Worm (Caenorhabditis elegans) whole organism, L1 larva: ENCODE data around the gene popl-1.

ENCODE experiments used
- C16A3.4 ChIP-seq: fragments of 150-350 bp; optimal IDR thresholded peaks from 2 replicates; lab custom pipeline; 2014; ENCODE audit warnings: missing biosample characterization, missing genetic modification characterization
- F16B12.6 ChIP-seq: fragments of 150-350 bp; optimal IDR thresholded peaks from 2 replicates; lab custom pipeline; 2014; ENCODE audit warnings: missing biosample characterization, missing genetic modification characterization
- alr-1 ChIP-seq: fragments of 200-800 bp; sonication (Bioruptor generic); optimal IDR thresholded peaks from 2 replicates; lab custom pipeline; 2018; ENCODE audit warnings: borderline replicate concordance, mild to moderate bottlenecking, missing genetic modification characterization, missing compliant biosample characterization
- blmp-1 ChIP-seq: fragments of 150-350 bp; optimal IDR thresholded peaks from 2 replicates; lab custom pipeline; 2014; ENCODE audit warnings: missing biosample characterization, missing genetic modification characterization
- ceh-88 ChIP-seq: fragments of 200-800 bp; sonication (Bioruptor generic); IDR thresholded peaks from 2 replicates; pipeline ENCODE4 v1.3.6; 2022; ENCODE audit warnings: missing genetic modification characterization, missing compliant biosample characterization
- dpl-1 ChIP-seq, 3 experiments: fragments of 150-350 bp in 2 of 3; sonication (generic microtip) in 1 of 3; optimal IDR thresholded peaks; 2 replicates each; lab custom pipeline; 2014 to 2017; ENCODE audit warnings: missing biosample characterization in 3 of 3, missing genetic modification characterization in 3 of 3, missing genetic modification reagents in 3 of 3
- efl-1 ChIP-seq, 4 experiments: fragments of 150-350 bp; optimal IDR thresholded peaks in 3 of 4; peaks in 1 of 4; 1 replicate in 1 of 4; 2 replicates in 3 of 4; lab custom pipeline; 2014; ENCODE audit warnings: missing biosample characterization in 2 of 4, missing genetic modification characterization in 2 of 4, missing genetic modification reagents in 2 of 4
- egl-13 ChIP-seq: sonication (generic microtip); optimal IDR thresholded peaks from 2 replicates; lab custom pipeline; 2016; ENCODE audit warnings: missing genotype, missing genetic modification reagents, missing genetic modification characterization, missing compliant biosample characterization
- egl-27 ChIP-seq, 2 experiments: fragments of 150-350 bp in 1 of 2; sonication (generic microtip); optimal IDR thresholded peaks; 3 replicates each; lab custom pipeline; 2017 to 2018; ENCODE audit warnings: missing biosample characterization in 2 of 2, missing genetic modification characterization in 2 of 2, missing genetic modification reagents in 2 of 2
- elt-2 ChIP-seq: sonication (generic microtip); optimal IDR thresholded peaks from 2 replicates; lab custom pipeline; 2016; ENCODE audit warnings: missing genetic modification characterization, mild to moderate bottlenecking, inconsistent platforms, missing compliant biosample characterization, missing genetic modification reagents
- elt-3 ChIP-seq, 6 experiments: fragments of 150-350 bp in 1 of 6; sonication (generic microtip); optimal IDR thresholded peaks; 2 replicates each; lab custom pipeline; 2017 to 2018; ENCODE audit warnings: missing biosample characterization in 6 of 6, missing genetic modification characterization in 6 of 6, inconsistent platforms in 1 of 6
- ets-5 ChIP-seq: fragments of 200-800 bp; sonication (Bioruptor generic); IDR thresholded peaks from 2 replicates; pipeline ENCODE4 v1.3.6; 2022; ENCODE audit warnings: missing genetic modification characterization, missing compliant biosample characterization
- fkh-4 ChIP-seq: sonication (generic microtip); optimal IDR thresholded peaks from 2 replicates; lab custom pipeline; 2016; ENCODE audit warnings: missing compliant biosample characterization, missing genetic modification characterization, borderline replicate concordance
- grh-1 ChIP-seq: fragments of 200-800 bp; sonication (Bioruptor generic); IDR thresholded peaks from 2 replicates; pipeline ENCODE4 v1.3.6; 2022; ENCODE audit warnings: missing genetic modification reagents, missing genetic modification characterization, missing compliant biosample characterization
- hlh-4 ChIP-seq: sonication (generic microtip); optimal IDR thresholded peaks from 2 replicates; lab custom pipeline; 2016; ENCODE audit warnings: mild to moderate bottlenecking, missing genetic modification characterization, missing compliant biosample characterization
- irx-1 ChIP-seq: sonication (generic microtip); optimal IDR thresholded peaks from 2 replicates; lab custom pipeline; 2016; ENCODE audit warnings: missing genetic modification characterization, missing compliant biosample characterization
- jun-1 ChIP-seq: fragments of 150-350 bp; optimal IDR thresholded peaks from 2 replicates; lab custom pipeline; 2014; ENCODE audit warnings: missing biosample characterization, missing genetic modification reagents, missing genetic modification characterization
- lin-13 ChIP-seq: fragments of 150-350 bp; optimal IDR thresholded peaks from 2 replicates; lab custom pipeline; 2014; ENCODE audit warnings: missing biosample characterization, missing genetic modification reagents, missing genetic modification characterization
- lin-14 ChIP-seq: fragments of 200-800 bp; sonication (Bioruptor generic); optimal IDR thresholded peaks from 2 replicates; lab custom pipeline; 2018; ENCODE audit warnings: mild to moderate bottlenecking, missing genetic modification characterization, moderate library complexity, missing compliant biosample characterization
- lin-35 ChIP-seq, 2 experiments: fragments of 150-350 bp; optimal IDR thresholded peaks; 2 replicates each; lab custom pipeline; 2014; ENCODE audit warnings: missing biosample characterization in 2 of 2, missing genetic modification characterization in 2 of 2, missing genetic modification reagents in 2 of 2
- lsy-2 ChIP-seq, 2 experiments: fragments of 150-350 bp; optimal IDR thresholded peaks; 2 replicates each; lab custom pipeline; 2014; ENCODE audit warnings: missing biosample characterization in 2 of 2, missing genetic modification characterization in 2 of 2
- mdl-1 ChIP-seq, 2 experiments: fragments of 150-350 bp; optimal IDR thresholded peaks; 2 replicates each; lab custom pipeline; 2014 to 2017; ENCODE audit warnings: missing biosample characterization in 2 of 2, missing genetic modification characterization in 2 of 2, inconsistent platforms in 1 of 2
- mep-1 ChIP-seq: fragments of 150-350 bp; optimal IDR thresholded peaks from 2 replicates; lab custom pipeline; 2014; ENCODE audit warnings: missing biosample characterization, missing genetic modification characterization
- nhr-11 ChIP-seq: fragments of 150-350 bp; optimal IDR thresholded peaks from 2 replicates; lab custom pipeline; 2014; ENCODE audit warnings: missing biosample characterization, missing genetic modification characterization
- nhr-12 ChIP-seq: sonication (generic microtip); optimal IDR thresholded peaks from 2 replicates; lab custom pipeline; 2017; ENCODE audit warnings: missing biosample characterization, missing genetic modification characterization
- nhr-19 ChIP-seq: fragments of 200-800 bp; sonication (Bioruptor generic); conservative IDR thresholded peaks from 2 replicates; pipeline ENCODE4 v1.3.6; 2022; ENCODE audit warnings: missing genetic modification characterization, missing compliant biosample characterization
- nhr-20 ChIP-seq: sonication (generic microtip); optimal IDR thresholded peaks from 2 replicates; lab custom pipeline; 2016; ENCODE audit warnings: mild to moderate bottlenecking, missing genetic modification characterization, missing compliant biosample characterization
- nhr-237 ChIP-seq: fragments of 150-350 bp; optimal IDR thresholded peaks from 2 replicates; lab custom pipeline; 2014; ENCODE audit warnings: missing biosample characterization, missing genetic modification characterization
- nhr-28 ChIP-seq: fragments of 150-350 bp; optimal IDR thresholded peaks from 2 replicates; lab custom pipeline; 2014; ENCODE audit warnings: missing biosample characterization, missing genetic modification characterization
- nhr-71 ChIP-seq: sonication (generic microtip); optimal IDR thresholded peaks from 2 replicates; lab custom pipeline; 2016; ENCODE audit warnings: mild to moderate bottlenecking, missing genetic modification characterization, moderate library complexity, missing compliant biosample characterization
- nhr-77 ChIP-seq: fragments of 150-350 bp; optimal IDR thresholded peaks from 2 replicates; lab custom pipeline; 2014; ENCODE audit warnings: missing biosample characterization, missing genetic modification characterization
- nhr-85 ChIP-seq: sonication (generic microtip); peaks from one replicate; lab custom pipeline; 2016; ENCODE audit warnings: missing genetic modification characterization, inconsistent platforms, missing compliant biosample characterization
- nhr-90 ChIP-seq: sonication (generic microtip); optimal IDR thresholded peaks from 2 replicates; lab custom pipeline; 2016; ENCODE audit warnings: mild to moderate bottlenecking, missing genetic modification characterization, missing compliant biosample characterization; ENCODE audit not compliant: poor library complexity
- rnt-1 ChIP-seq: sonication (generic microtip); optimal IDR thresholded peaks from 2 replicates; lab custom pipeline; 2016; ENCODE audit warnings: mild to moderate bottlenecking, missing genetic modification characterization, moderate library complexity, missing compliant biosample characterization
- snpc-4 ChIP-seq: fragments of 150-350 bp; optimal IDR thresholded peaks from 2 replicates; lab custom pipeline; 2014; ENCODE audit warnings: missing biosample characterization, missing genetic modification characterization
- snu-23 ChIP-seq: sonication (generic microtip); optimal IDR thresholded peaks from 2 replicates; lab custom pipeline; 2016; ENCODE audit warnings: missing genetic modification characterization, missing compliant biosample characterization
- sup-37 ChIP-seq: fragments of 200-800 bp; sonication (Bioruptor generic); optimal IDR thresholded peaks from 2 replicates; lab custom pipeline; 2018; ENCODE audit warnings: mild to moderate bottlenecking, missing genetic modification characterization, missing compliant biosample characterization
- tbx-2 ChIP-seq: sonication (generic microtip); optimal IDR thresholded peaks from 2 replicates; lab custom pipeline; 2016; ENCODE audit warnings: missing genetic modification characterization, missing compliant biosample characterization
- unc-98 ChIP-seq: fragments of 200-800 bp; sonication (Bioruptor generic); IDR thresholded peaks from 2 replicates; pipeline ENCODE4 v1.3.6; 2022; ENCODE audit warnings: missing genetic modification characterization, missing compliant biosample characterization
- vab-15 ChIP-seq: sonication (generic microtip); optimal IDR thresholded peaks from 2 replicates; lab custom pipeline; 2017; ENCODE audit warnings: missing genotype, mild to moderate bottlenecking, missing genetic modification characterization, missing compliant biosample characterization
- xbp-1 ChIP-seq: sonication (generic microtip); optimal IDR thresholded peaks from 2 replicates; lab custom pipeline; 2016; ENCODE audit warnings: missing genetic modification characterization, missing compliant biosample characterization
- zip-4 ChIP-seq: fragments of 200-800 bp; sonication (Bioruptor generic); optimal IDR thresholded peaks from 2 replicates; lab custom pipeline; 2018; ENCODE audit warnings: mild to moderate bottlenecking, missing genetic modification characterization, moderate library complexity, missing compliant biosample characterization
- ztf-4 ChIP-seq: fragments of 150-350 bp; optimal IDR thresholded peaks from 2 replicates; lab custom pipeline; 2014; ENCODE audit warnings: missing biosample characterization, missing genetic modification characterization

Gene popl-1

ce11 chrIII:6452278-6452677 lies 21.5 kb upstream of the popl-1 start, which contains the start of gene set-1:
Gene set-1 (minus strand): TSS chrIII:6452378.
- TF ChIP-seq xbp-1 (tag; lab: Kevin White, UChicago) = no peak
- no peak for TF ChIP-seq hlh-4 (tag; lab: Kevin White, UChicago)
- no peak for TF ChIP-seq nhr-19 (GFP tag; lab: Robert Waterston, UW)
- TF ChIP-seq lin-14 = no peak
- no peak for TF ChIP-seq ceh-88 (GFP tag; lab: Robert Waterston, UW)
- TF ChIP-seq elt-3 (tag; optimal IDR thresholded peaks at IDR 0.05; lab: Kevin White, UChicago) = no peak
- no peak for TF ChIP-seq zip-4 (GFP tag; lab: Kevin White, UChicago)
- no peak for TF ChIP-seq nhr-12 (tag; lab: Kevin White, UChicago)
- TF ChIP-seq nhr-28 (tag; lab: Kevin White, UChicago) = no peak
- TF ChIP-seq alr-1 = no peak
- no peak for TF ChIP-seq egl-13 (tag; lab: Kevin White, UChicago)
- no peak for TF ChIP-seq egl-27 (tag; optimal IDR thresholded peaks at IDR 0.05; lab: Kevin White, UChicago)
- TF ChIP-seq unc-98 (GFP tag; lab: Robert Waterston, UW) = no peak
- TF ChIP-seq jun-1 (tag; lab: Kevin White, UChicago) = no peak

DNA sequence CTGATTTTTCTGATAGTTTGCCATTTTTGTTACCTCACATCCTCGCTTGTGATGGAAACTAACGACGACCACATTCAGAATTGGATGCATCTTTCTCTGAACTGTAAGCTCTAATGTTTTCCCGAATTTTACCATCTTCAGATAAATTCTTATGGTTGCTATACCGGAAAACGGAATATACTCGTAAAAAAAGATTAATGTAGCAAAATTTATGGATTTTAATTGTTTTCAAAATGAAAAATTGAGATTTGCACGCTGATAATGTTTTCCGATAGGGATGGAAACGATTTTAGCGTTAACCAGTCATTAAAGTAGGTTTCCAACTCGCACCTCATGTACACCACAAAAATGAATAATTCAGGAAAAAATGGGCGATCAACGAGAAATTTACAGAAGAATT lies 19.9 kb upstream of the popl-1 start, which contains the start of gene T26A5.6:
T26A5.6 (minus strand) TSS at position 101 of the 400 bp plus-strand sequence.
- no peak for TF ChIP-seq irx-1
- TF ChIP-seq nhr-237 = no peak

ce11 chrIII:6449854-6450253 lies 19.1 kb upstream of the popl-1 start:
- TF ChIP-seq F16B12.6 (tag; lab: Kevin White, UChicago) (no peak), efl-1 (optimal IDR thresholded peaks at IDR 0.05; lab: Kevin White, UChicago) (no peak), efl-1 (GFP tag; optimal IDR thresholded peaks at IDR 0.05 in 1 of 2; lab: Kevin White, UChicago) (peak in 1 of 2 experiments; percentile 12), vab-15 (no peak)

DNA sequence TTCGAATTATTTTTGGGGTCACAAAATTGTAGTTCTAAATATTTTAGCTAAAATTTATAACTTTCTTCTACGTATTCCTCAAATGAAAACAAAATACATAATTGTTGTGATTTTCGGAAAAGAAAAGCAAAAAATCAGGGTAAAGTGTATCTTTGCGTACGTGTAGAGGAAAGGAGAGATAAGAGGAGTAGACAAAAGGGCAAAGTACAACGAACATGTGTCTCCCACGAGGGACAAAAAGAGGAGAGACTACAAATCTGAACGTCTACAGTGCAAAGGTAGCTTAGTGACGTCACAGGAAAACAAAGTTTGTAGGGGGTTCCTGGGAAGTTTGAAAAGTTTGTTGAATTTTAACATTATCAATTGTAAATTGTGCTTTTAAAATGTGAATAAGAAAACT lies 16.8 kb upstream of the popl-1 start:
- TF ChIP-seq nhr-11 (tag; lab: Kevin White, UChicago) (peak; percentile 34), sup-37 (GFP tag; lab: Kevin White, UChicago) (no peak), mep-1 (peak; percentile 48), nhr-77 (tag; lab: Kevin White, UChicago) (no peak), lin-13 (GFP tag; lab: Kevin White, UChicago) (peak; percentile 27), ztf-4 (peak; percentile 62), nhr-90 (tag; lab: Kevin White, UChicago) (peak; percentile 45), zip-4 (GFP tag; lab: Kevin White, UChicago) (no peak), grh-1 (GFP tag; lab: Robert Waterston, UW) (no peak), fkh-4 (no peak), snpc-4 (tag; lab: Kevin White, UChicago) (no peak), C16A3.4 (peak; percentile 16), nhr-19 (GFP tag; lab: Robert Waterston, UW) (peak; percentile 55), tbx-2 (tag; lab: Kevin White, UChicago) (peak; percentile 12), nhr-20 (tag; lab: Kevin White, UChicago) (peak; percentile 77), blmp-1 (tag; lab: Kevin White, UChicago) (peak; percentile 69), nhr-71 (tag; lab: Kevin White, UChicago) (peak; percentile 67), elt-2 (tag; lab: Kevin White, UChicago) (peak; percentile 63), lsy-2 (tag; optimal IDR thresholded peaks at IDR 0.05; lab: Kevin White, UChicago) (peak in 1 of 2 experiments; percentile 32), efl-1 (optimal IDR thresholded peaks at IDR 0.05; lab: Kevin White, UChicago) (peak in 1 of 2 experiments; percentile 1), efl-1 (GFP tag; optimal IDR thresholded peaks at IDR 0.05 in 1 of 2; lab: Kevin White, UChicago) (no peak), rnt-1 (tag; lab: Kevin White, UChicago) (peak; percentile 51), mdl-1 (tag; optimal IDR thresholded peaks at IDR 0.05; lab: Kevin White, UChicago) (peak in 1 of 2 experiments; percentile 66), dpl-1 (GFP tag; optimal IDR thresholded peaks at IDR 0.05; lab: Kevin White, UChicago) (peak in 2 of 3 experiments; percentile 17 to 36), nhr-85 (tag; lab: Kevin White, UChicago) (peak; percentile 78), ets-5 (no peak), elt-3 (tag; optimal IDR thresholded peaks at IDR 0.05; lab: Kevin White, UChicago) (peak in 1 of 6 experiments; percentile 49), snu-23 (GFP tag; lab: Kevin White, UChicago) (peak; percentile 68), lin-14 (peak; percentile 76), lin-35 (GFP tag; optimal IDR thresholded peaks at IDR 0.05; lab: Kevin White, UChicago) (peak; percentile 13 to 49)
- TF ChIP-seq, all 84 proteins: peak for 22
